Worm (Caenorhabditis elegans) whole organism, L4 larva: ENCODE results near the gene mask-1.
A peak's percentile ranks its signal among the peaks of the same experiment; 100 is the strongest.

Experiments used
- T26A8.4 ChIP-seq: fragments of 200-800 bp; sonication (Bioruptor generic); IDR thresholded peaks from 2 replicates; pipeline ENCODE4 v1.3.6; 2022; ENCODE audit warnings: missing genetic modification characterization, missing compliant biosample characterization
- Y105C5A.15 ChIP-seq: fragments of 200-800 bp; sonication (Bioruptor generic); IDR thresholded peaks from 2 replicates; pipeline ENCODE4 v1.3.6; 2022; ENCODE audit warnings: missing genetic modification characterization, missing compliant biosample characterization
- Y5F2A.4 ChIP-seq: fragments of 200-800 bp; sonication (Bioruptor generic); optimal IDR thresholded peaks from 2 replicates; lab custom pipeline; 2018; ENCODE audit warnings: mild to moderate bottlenecking, missing genetic modification characterization, missing compliant biosample characterization
- ZK337.2 ChIP-seq: fragments of 200-800 bp; sonication (Bioruptor generic); IDR thresholded peaks from 2 replicates; pipeline ENCODE4 v1.3.6; 2022; ENCODE audit warnings: missing genetic modification reagents, missing genetic modification characterization, missing compliant biosample characterization
- ZK546.5 ChIP-seq, 2 experiments: sonication (generic microtip); optimal IDR thresholded peaks; 2 replicates each; lab custom pipeline; 2017; ENCODE audit warnings: missing biosample characterization in 2 of 2, missing genetic modification characterization in 2 of 2
- aha-1 ChIP-seq: fragments of 150-350 bp; peaks from one replicate; lab custom pipeline; 2014; ENCODE audit warnings: missing biosample characterization, missing genetic modification characterization
- aly-2 ChIP-seq: sonication (generic microtip); optimal IDR thresholded peaks from 2 replicates; lab custom pipeline; 2018; ENCODE audit warnings: missing biosample characterization, missing genetic modification characterization
- arid-1 ChIP-seq: fragments of 200-800 bp; sonication (Bioruptor generic); conservative IDR thresholded peaks from 2 replicates; pipeline ENCODE4 v1.3.6; 2022; ENCODE audit warnings: missing genetic modification reagents, missing genetic modification characterization, missing compliant biosample characterization
- attf-4 ChIP-seq: sonication (generic microtip); optimal IDR thresholded peaks from 3 replicates; lab custom pipeline; 2017; ENCODE audit warnings: missing biosample characterization, missing genetic modification characterization
- ceh-20 ChIP-seq: fragments of 200-800 bp; sonication (Bioruptor generic); IDR thresholded peaks from 2 replicates; pipeline ENCODE4 v1.3.6; 2022; ENCODE audit warnings: missing genetic modification reagents, missing genetic modification characterization, missing compliant biosample characterization
- ceh-62 ChIP-seq: sonication (generic microtip); optimal IDR thresholded peaks from 2 replicates; lab custom pipeline; 2017; ENCODE audit warnings: missing biosample characterization, missing genetic modification characterization
- ceh-82 ChIP-seq: sonication (generic microtip); optimal IDR thresholded peaks from 2 replicates; lab custom pipeline; 2017; ENCODE audit warnings: missing biosample characterization, missing genetic modification characterization
- ces-1 ChIP-seq: fragments of 150-350 bp; sonication (generic microtip); optimal IDR thresholded peaks from 4 replicates; lab custom pipeline; 2014; ENCODE audit warnings: missing biosample characterization, missing genetic modification reagents, missing genetic modification characterization
- cey-2 ChIP-seq: sonication (generic microtip); optimal IDR thresholded peaks from 3 replicates; lab custom pipeline; 2017; ENCODE audit warnings: missing genetic modification characterization, mild to moderate bottlenecking, missing compliant biosample characterization, antibody characterized with exemption, borderline replicate concordance; ENCODE audit not compliant: insufficient read depth
- ctbp-1 ChIP-seq: fragments of 200-800 bp; sonication (Bioruptor generic); IDR thresholded peaks from 2 replicates; pipeline ENCODE4 v1.3.6; 2022; ENCODE audit warnings: missing genetic modification reagents, missing genetic modification characterization, missing compliant biosample characterization
- daf-16 ChIP-seq, 3 experiments: sonication (generic microtip); optimal IDR thresholded peaks; 2 replicates each; lab custom pipeline; 2016 to 2017; ENCODE audit warnings: missing genetic modification characterization in 3 of 3, missing genetic modification reagents in 3 of 3, mild to moderate bottlenecking in 2 of 3, missing compliant biosample characterization in 2 of 3, missing biosample characterization in 1 of 3, moderate library complexity in 1 of 3
- daf-8 ChIP-seq: fragments of 200-800 bp; sonication (Bioruptor generic); IDR thresholded peaks from 2 replicates; pipeline ENCODE4 v1.3.6; 2022; ENCODE audit warnings: missing genetic modification characterization, missing compliant biosample characterization
- dmd-8 ChIP-seq: fragments of 200-800 bp; sonication (Bioruptor generic); IDR thresholded peaks from 2 replicates; pipeline ENCODE4 v1.3.6; 2022; ENCODE audit warnings: missing genetic modification characterization, missing compliant biosample characterization
- dmd-9 ChIP-seq: fragments of 200-800 bp; sonication (Bioruptor generic); IDR thresholded peaks from 2 replicates; pipeline ENCODE4 v1.3.6; 2022; ENCODE audit warnings: missing genetic modification reagents, missing genetic modification characterization, missing compliant biosample characterization
- dve-1 ChIP-seq: sonication (generic microtip); optimal IDR thresholded peaks from 2 replicates; lab custom pipeline; 2017; ENCODE audit warnings: antibody characterized with exemption, mild to moderate bottlenecking, missing genetic modification characterization, missing compliant biosample characterization; ENCODE audit not compliant: insufficient read depth
- egl-43 ChIP-seq: fragments of 200-800 bp; sonication (Bioruptor generic); IDR thresholded peaks from 2 replicates; pipeline ENCODE4 v1.3.6; 2022; ENCODE audit warnings: missing genetic modification reagents, missing genetic modification characterization, missing compliant biosample characterization
- jun-1 ChIP-seq: fragments of 150-350 bp; optimal IDR thresholded peaks from 2 replicates; lab custom pipeline; 2014; ENCODE audit warnings: missing biosample characterization, missing genetic modification reagents, missing genetic modification characterization
- lin-1 ChIP-seq: fragments of 200-800 bp; sonication (Bioruptor generic); IDR thresholded peaks from 2 replicates; pipeline ENCODE4 v1.3.6; 2022; ENCODE audit warnings: missing genetic modification reagents, missing genetic modification characterization, missing compliant biosample characterization
- lin-29 ChIP-seq: fragments of 200-800 bp; sonication (Bioruptor generic); IDR thresholded peaks from 2 replicates; pipeline ENCODE4 v1.3.6; 2022; ENCODE audit warnings: missing genetic modification reagents, missing genetic modification characterization, missing compliant biosample characterization
- lin-38 ChIP-seq: fragments of 200-800 bp; sonication (Bioruptor generic); IDR thresholded peaks from 2 replicates; pipeline ENCODE4 v1.3.6; 2022; ENCODE audit warnings: missing genetic modification reagents, missing genetic modification characterization, missing compliant biosample characterization
- madf-9 ChIP-seq: fragments of 200-800 bp; sonication (Bioruptor generic); conservative IDR thresholded peaks from 2 replicates; pipeline ENCODE4 v1.3.6; 2022; ENCODE audit warnings: missing genetic modification reagents, missing genetic modification characterization, missing compliant biosample characterization
- mdl-1 ChIP-seq, 2 experiments: fragments of 150-350 bp in 1 of 2; sonication (generic microtip) in 1 of 2; optimal IDR thresholded peaks; 2 replicates each; lab custom pipeline; 2014 to 2017; ENCODE audit warnings: missing biosample characterization in 2 of 2, missing genetic modification characterization in 2 of 2
- nhr-10 ChIP-seq: fragments of 150-350 bp; optimal IDR thresholded peaks from 2 replicates; lab custom pipeline; 2014; ENCODE audit warnings: missing biosample characterization, missing genetic modification characterization
- nhr-76 ChIP-seq: fragments of 150-350 bp; optimal IDR thresholded peaks from 2 replicates; lab custom pipeline; 2014; ENCODE audit warnings: missing biosample characterization, missing genetic modification characterization
- snpc-4 ChIP-seq: fragments of 150-350 bp; optimal IDR thresholded peaks from 2 replicates; lab custom pipeline; 2014; ENCODE audit warnings: missing biosample characterization, missing genetic modification characterization
- tra-1 ChIP-seq: fragments of 200-800 bp; sonication (Bioruptor generic); IDR thresholded peaks from 2 replicates; pipeline ENCODE4 v1.3.6; 2022; ENCODE audit warnings: missing genetic modification reagents, missing genetic modification characterization, missing compliant biosample characterization
- zag-1 ChIP-seq: fragments of 150-350 bp; optimal IDR thresholded peaks from 2 replicates; lab custom pipeline; 2014; ENCODE audit warnings: missing biosample characterization, missing genetic modification characterization
- zfp-2 ChIP-seq: sonication (generic microtip); optimal IDR thresholded peaks from 2 replicates; lab custom pipeline; 2016; ENCODE audit warnings: mild to moderate bottlenecking, missing genetic modification characterization, missing compliant biosample characterization
- zip-11 ChIP-seq: fragments of 200-800 bp; sonication (Bioruptor generic); IDR thresholded peaks from 2 replicates; pipeline ENCODE4 v1.3.6; 2022; ENCODE audit warnings: missing genetic modification characterization, missing compliant biosample characterization
- zip-2 ChIP-seq: fragments of 150-350 bp; optimal IDR thresholded peaks from 2 replicates; lab custom pipeline; 2014; ENCODE audit warnings: missing biosample characterization, missing genetic modification characterization
- ztf-11 ChIP-seq: fragments of 150-350 bp; optimal IDR thresholded peaks from 2 replicates; lab custom pipeline; 2014; ENCODE audit warnings: missing biosample characterization, missing genetic modification characterization
- ztf-7 ChIP-seq: fragments of 150-350 bp; optimal IDR thresholded peaks from 2 replicates; lab custom pipeline; 2014; ENCODE audit warnings: missing biosample characterization, missing genetic modification characterization

Gene mask-1

ce11 chrIV:10349871-10350640 is 24.6 kb upstream of the mask-1 start, which contains the start of the genes unc-43 and Y43C5B.3 (continued):
- TF ChIP-seq madf-9 (GFP tag; lab: Robert Waterston, UW) = no peak
- no peak for TF ChIP-seq nhr-10 (tag; lab: Kevin White, UChicago)
- no peak for TF ChIP-seq aha-1 (tag; lab: Kevin White, UChicago)
- TF ChIP-seq mdl-1 (tag; optimal IDR thresholded peaks at IDR 0.05; lab: Kevin White, UChicago) = peak in 1 of 2 experiments; percentile 29
- no peak for TF ChIP-seq ceh-62 (tag; lab: Kevin White, UChicago)
- TF ChIP-seq egl-43 (GFP tag; lab: Robert Waterston, UW) = no peak
- TF ChIP-seq attf-4 (tag; lab: Kevin White, UChicago) = no peak
- TF ChIP-seq zag-1 = no peak
- TF ChIP-seq cey-2 = no peak
- TF ChIP-seq ZK337.2 = no peak
- TF ChIP-seq tra-1 (GFP tag; lab: Robert Waterston, UW) = no peak
- TF ChIP-seq zip-2 = no peak
- TF ChIP-seq daf-8 = no peak
- TF ChIP-seq T26A8.4 (GFP tag; lab: Robert Waterston, UW) = no peak
- peak; percentile 54 for TF ChIP-seq dve-1 (tag; lab: Kevin White, UChicago)
- no peak for TF ChIP-seq lin-38
- TF ChIP-seq ceh-82 (tag; lab: Kevin White, UChicago) = no peak
- TF ChIP-seq aly-2 (tag; lab: Kevin White, UChicago) = no peak
- TF ChIP-seq zfp-2 (tag; lab: Kevin White, UChicago) = no peak
- TF ChIP-seq daf-16 (GFP tag; optimal IDR thresholded peaks at IDR 0.05; lab: Kevin White, UChicago) = no peak
- TF ChIP-seq daf-16 (tag; optimal IDR thresholded peaks at IDR 0.05; lab: Kevin White, UChicago) = peak; percentile 55
- TF ChIP-seq ZK546.5 (tag; optimal IDR thresholded peaks at IDR 0.05; lab: Kevin White, UChicago) = no peak
- no peak for TF ChIP-seq nhr-76 (tag; lab: Kevin White, UChicago)
- TF ChIP-seq dmd-8 (GFP tag; lab: Robert Waterston, UW) = no peak

DNA sequence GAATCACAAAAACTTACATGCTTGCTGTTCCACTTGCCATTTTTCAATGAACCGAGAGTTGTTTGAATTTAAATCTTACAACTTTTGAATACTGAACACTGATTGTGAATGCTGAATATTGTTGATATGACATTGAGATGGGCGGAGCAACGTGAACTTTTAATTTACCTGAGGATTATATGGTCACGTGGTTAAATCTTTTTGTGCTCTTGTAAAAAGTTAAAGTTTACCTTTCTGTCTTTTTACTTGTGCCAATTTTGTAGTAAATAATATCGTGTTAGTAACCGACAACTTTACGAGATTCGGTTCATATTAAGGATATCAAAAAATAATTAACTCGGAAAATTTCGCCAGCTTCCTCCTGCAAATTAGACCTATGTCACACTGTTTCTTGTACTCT is 22.5 kb upstream of the mask-1 start, which contains the start of gene Y43C5B.2:
Y43C5B.2 (minus strand) TSS at position 101 of the 400 bp plus-strand sequence.
- TF ChIP-seq ces-1 (GFP tag; lab: Kevin White, UChicago) (no peak), Y105C5A.15 (no peak), ceh-82 (tag; lab: Kevin White, UChicago) (no peak), snpc-4 (tag; lab: Kevin White, UChicago) (no peak), T26A8.4 (GFP tag; lab: Robert Waterston, UW) (no peak), zip-11 (GFP tag; lab: Robert Waterston, UW) (no peak), lin-29 (GFP tag; lab: Robert Waterston, UW) (no peak)

DNA sequence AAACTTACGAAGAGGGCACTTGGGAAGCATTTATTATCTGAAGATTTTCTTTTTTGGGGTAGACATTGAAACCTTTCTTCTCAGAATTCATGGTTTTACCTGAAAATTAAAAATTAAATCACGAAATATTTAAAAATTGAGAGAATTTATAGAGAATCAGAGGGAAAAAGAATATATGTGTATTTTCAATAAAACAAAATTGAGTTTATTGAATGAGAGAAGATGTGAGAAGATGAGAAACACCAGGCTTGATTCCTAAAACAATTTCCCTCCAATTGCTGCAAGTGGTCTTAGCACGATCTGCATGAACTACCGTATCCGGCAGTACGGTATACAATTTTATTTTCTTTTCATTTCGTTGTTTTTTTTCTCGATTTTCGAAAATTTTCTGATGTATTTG is 17.6 kb upstream of the mask-1 start, which contains the start of gene R11A8.1:
R11A8.1 (minus strand) TSS at position 101 of the 400 bp plus-strand sequence.
- TF ChIP-seq arid-1 (no peak), Y5F2A.4 (no peak), lin-1 (GFP tag; lab: Robert Waterston, UW) (no peak), ztf-7 (tag; lab: Kevin White, UChicago) (no peak), ceh-20 (GFP tag; lab: Robert Waterston, UW) (no peak), dmd-9 (GFP tag; lab: Robert Waterston, UW) (no peak), jun-1 (no peak), zag-1 (no peak), ctbp-1 (GFP tag; lab: Robert Waterston, UW) (no peak), ztf-11 (no peak)
- TF ChIP-seq, all 104 proteins: peak for 0
